Fruit fly (Drosophila melanogaster) whole organism, embryonic: ENCODE data around the gene alphaCOP.

Experiments used
- Aef1 ChIP-seq: fragments of 200-800 bp; sonication (Bioruptor generic); IDR thresholded peaks from 3 replicates; pipeline ENCODE4 v1.3.6; 2022; ENCODE audit warnings: missing biosample characterization, missing genetic modification characterization
- CG10147 ChIP-seq: fragments of 200-800 bp; sonication (Bioruptor generic); optimal IDR thresholded peaks from 2 replicates; lab custom pipeline; 2019; ENCODE audit warnings: missing biosample characterization, mild to moderate bottlenecking, missing genetic modification characterization, moderate library complexity
- Ets97D ChIP-seq: fragments of 200-800 bp; sonication (Bioruptor generic); optimal IDR thresholded peaks from 3 replicates; lab custom pipeline; 2016; ENCODE audit warnings: missing biosample characterization, missing genetic modification characterization
- H2.0 ChIP-seq: fragments of 200-800 bp; sonication (Bioruptor generic); IDR thresholded peaks from 2 replicates; pipeline ENCODE4 v1.3.6; 2022; ENCODE audit warnings: missing biosample characterization, missing genetic modification characterization
- Hmr ChIP-seq: fragments of 200-800 bp; sonication (Bioruptor generic); optimal IDR thresholded peaks from 3 replicates; lab custom pipeline; 2017; ENCODE audit warnings: mild to moderate bottlenecking, missing biosample characterization, missing genetic modification reagents, missing genetic modification characterization
- Lim3 ChIP-seq: fragments of 200-800 bp; sonication (Bioruptor generic); IDR thresholded peaks from 2 replicates; pipeline ENCODE4 v1.3.6; 2022; ENCODE audit warnings: missing biosample characterization, missing genetic modification characterization
- danr ChIP-seq: fragments of 200-800 bp; sonication (Bioruptor generic); IDR thresholded peaks from 2 replicates; pipeline ENCODE4 v1.3.6; 2022; ENCODE audit warnings: missing biosample characterization, missing genetic modification characterization
- kah ChIP-seq: fragments of 200-800 bp; sonication (Bioruptor generic); optimal IDR thresholded peaks from 2 replicates; lab custom pipeline; 2018; ENCODE audit warnings: missing biosample characterization, mild to moderate bottlenecking, missing genetic modification characterization
- ken ChIP-seq: fragments of 200-800 bp; sonication (Bioruptor generic); IDR thresholded peaks from 3 replicates; pipeline ENCODE4 v1.3.6; 2022; ENCODE audit warnings: missing biosample characterization, missing genetic modification characterization
- pan ChIP-seq, 4 experiments: fragments of >200 bp in 3 of 4; fragments of 200-800 bp in 1 of 4; sonication (Bioruptor generic) in 1 of 4; optimal IDR thresholded peaks in 3 of 4; IDR thresholded peaks in 1 of 4; 2 replicates each; pipeline versions ENCODE4 v1.3.6 to Lab custom; 2017 to 2022; ENCODE audit warnings: missing biosample characterization in 2 of 4, missing genetic modification characterization in 2 of 4, mixed read lengths in 1 of 4
- phol ChIP-seq: fragments of 200-800 bp; sonication (Bioruptor generic); optimal IDR thresholded peaks from 3 replicates; lab custom pipeline; 2018; ENCODE audit warnings: missing biosample characterization, mild to moderate bottlenecking, missing genetic modification characterization, moderate library complexity
- sr ChIP-seq: fragments of 200-800 bp; sonication (Bioruptor generic); IDR thresholded peaks from 3 replicates; pipeline ENCODE4 v1.3.6; 2022; ENCODE audit warnings: missing biosample characterization, missing genetic modification characterization

- no peak for TF ChIP-seq sr (GFP tag; lab: Robert Waterston, UW)
- no peak for TF ChIP-seq H2.0 (GFP tag; lab: Robert Waterston, UW)
- no peak for TF ChIP-seq Hmr (GFP tag; lab: Kevin White, UChicago)
- TF ChIP-seq phol (tag; lab: Kevin White, UChicago): no peak
- TF ChIP-seq pan (optimal IDR thresholded peaks at IDR 0.05; lab: Kevin White, UChicago): no peak
- TF ChIP-seq pan (GFP tag; optimal IDR thresholded peaks at IDR 0.05 in 1 of 2, IDR thresholded peaks at IDR 0.05 in 1 of 2): no peak
- TF ChIP-seq danr (GFP tag; lab: Robert Waterston, UW): no peak
- TF ChIP-seq CG10147: no peak
- no peak for TF ChIP-seq ken (GFP tag; lab: Robert Waterston, UW)
- TF ChIP-seq Ets97D (GFP tag; lab: Kevin White, UChicago): no peak
- no peak for TF ChIP-seq Lim3 (GFP tag; lab: Robert Waterston, UW)
- no peak for TF ChIP-seq Aef1
- TF ChIP-seq kah (GFP tag; lab: Kevin White, UChicago): no peak
Observed at dm6 chr3L:1679394-1679793, 34.4 kb upstream of the alphaCOP start.
